Worm (Caenorhabditis elegans): Measurements from ENCODE around the gene R02D5.10.

ce11 chrV:14510746-14511145 is 28.7 kb downstream of the R02D5.10 start, which contains the start of gene R02D5.9:
- TF ChIP-seq blmp-1 (tag; optimal IDR thresholded peaks at IDR 0.05): no peak
- TF ChIP-seq elt-3 (tag; optimal IDR thresholded peaks at IDR 0.05): no peak
- no peak for TF ChIP-seq cnd-1 (tag; optimal IDR thresholded peaks at IDR 0.05)
- no peak for TF ChIP-seq ces-1 (GFP tag; optimal IDR thresholded peaks at IDR 0.05)
- no peak for TF ChIP-seq nhr-237 (tag; optimal IDR thresholded peaks at IDR 0.05)
- TF ChIP-seq pha-4 (tag; optimal IDR thresholded peaks at IDR 0.05): no peak

All from whole organism, mixed stage, embryonic.